Fruit fly (Drosophila melanogaster) whole organism: ENCODE measurements around the gene CG31075.

Source experiments
- CG8478 ChIP-seq: fragments of >200 bp; optimal IDR thresholded peaks from 2 replicates; lab custom pipeline; 2018; ENCODE audit warnings: inconsistent platforms
- Dll ChIP-seq: fragments of >200 bp; optimal IDR thresholded peaks from 2 replicates; lab custom pipeline; 2017
- EcR ChIP-seq, 2 experiments: fragments of >200 bp; optimal IDR thresholded peaks; 2 replicates each; lab custom pipeline; 2017; ENCODE audit warnings: missing biosample characterization in 2 of 2, missing genetic modification characterization in 2 of 2, missing genetic modification reagents in 2 of 2
- pan ChIP-seq: fragments of >200 bp; optimal IDR thresholded peaks from 2 replicates; lab custom pipeline; 2017
- psq ChIP-seq: fragments of >200 bp; optimal IDR thresholded peaks from 2 replicates; lab custom pipeline; 2017
- usp ChIP-seq: fragments of >200 bp; optimal IDR thresholded peaks from 2 replicates; lab custom pipeline; 2017; ENCODE audit warnings: missing biosample characterization, missing genetic modification characterization, mixed read lengths

DNA sequence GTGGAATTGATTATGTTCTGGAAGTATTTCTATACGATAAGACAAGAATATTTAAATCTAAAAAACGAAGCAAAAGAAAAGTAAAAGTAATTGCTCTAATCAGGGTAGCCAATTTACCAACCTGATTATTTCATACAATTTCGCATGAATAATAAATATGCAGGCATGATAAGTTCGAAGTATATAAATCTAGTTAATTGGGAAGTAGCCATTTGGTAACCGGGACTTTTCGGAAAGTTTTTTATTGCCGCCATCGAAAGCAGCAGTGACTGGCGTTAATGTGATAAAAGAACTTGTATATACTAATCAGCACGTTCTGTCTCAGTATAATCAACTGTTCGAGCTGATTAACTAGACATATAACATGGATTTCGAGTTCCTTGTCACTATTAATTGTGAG lies 14.5 kb upstream of the CG31075 start:
- no peak for TF ChIP-seq EcR (GFP tag; optimal IDR thresholded peaks at IDR 0.05; lab: Kevin White, UChicago)
- TF ChIP-seq Dll (lab: Kevin White, UChicago), result no peak
- no peak for TF ChIP-seq pan (lab: Kevin White, UChicago)
- TF ChIP-seq CG8478 (lab: Kevin White, UChicago), result no peak
- no peak for TF ChIP-seq psq (lab: Kevin White, UChicago)
- no peak for TF ChIP-seq usp (GFP tag; lab: Kevin White, UChicago)
